Fruit fly (Drosophila melanogaster) whole organism, embryonic: ENCODE measurements around the gene Dic1.

Experiments used
- Bgb ChIP-seq: fragments of 200-800 bp; sonication (Bioruptor generic); IDR thresholded peaks from 2 replicates; pipeline ENCODE4 v1.3.6; 2022; ENCODE audit warnings: missing biosample characterization, missing genetic modification characterization; ENCODE audit not compliant: partially characterized antibody
- CG10147 ChIP-seq: fragments of 200-800 bp; sonication (Bioruptor generic); optimal IDR thresholded peaks from 2 replicates; lab custom pipeline; 2019; ENCODE audit warnings: missing biosample characterization, mild to moderate bottlenecking, missing genetic modification characterization, moderate library complexity
- CG10654 ChIP-seq: fragments of 200-800 bp; sonication (Bioruptor generic); optimal IDR thresholded peaks from 2 replicates; lab custom pipeline; 2016; ENCODE audit warnings: missing biosample characterization, missing genetic modification characterization
- CG11560 ChIP-seq: fragments of 200-800 bp; sonication (Bioruptor generic); IDR thresholded peaks from 3 replicates; pipeline ENCODE4 v1.3.6; 2022; ENCODE audit warnings: missing biosample characterization, missing genetic modification characterization
- CG12236 ChIP-seq: fragments of 200-800 bp; sonication (Bioruptor generic); optimal IDR thresholded peaks from 2 replicates; lab custom pipeline; 2016; ENCODE audit warnings: missing biosample characterization, missing genetic modification characterization
- CG13287 ChIP-seq: fragments of 200-800 bp; sonication (Bioruptor generic); IDR thresholded peaks from 2 replicates; pipeline ENCODE4 v1.3.6; 2022; ENCODE audit warnings: missing biosample characterization, missing genetic modification characterization; ENCODE audit not compliant: partially characterized antibody
- CG13424 ChIP-seq: fragments of 200-800 bp; sonication (Bioruptor generic); optimal IDR thresholded peaks from 2 replicates; lab custom pipeline; 2019; ENCODE audit warnings: missing biosample characterization, mild to moderate bottlenecking, missing genetic modification characterization, moderate library complexity
- CG13775 ChIP-seq: fragments of 200-800 bp; sonication (Bioruptor generic); optimal IDR thresholded peaks from 3 replicates; lab custom pipeline; 2017; ENCODE audit warnings: missing biosample characterization, mild to moderate bottlenecking, missing genetic modification characterization
- CG15479 ChIP-seq: fragments of 200-800 bp; sonication (Bioruptor generic); optimal IDR thresholded peaks from 3 replicates; lab custom pipeline; 2019; ENCODE audit warnings: missing biosample characterization, mild to moderate bottlenecking, missing genetic modification characterization, moderate library complexity
- CG17186 ChIP-seq: fragments of 200-800 bp; sonication (Bioruptor generic); optimal IDR thresholded peaks from 3 replicates; lab custom pipeline; 2017; ENCODE audit warnings: missing biosample characterization, missing genetic modification reagents, missing genetic modification characterization
- CG3407 ChIP-seq: fragments of 200-800 bp; sonication (Bioruptor generic); optimal IDR thresholded peaks from 2 replicates; lab custom pipeline; 2018; ENCODE audit warnings: missing biosample characterization, mild to moderate bottlenecking, missing genetic modification characterization
- CG4282 ChIP-seq: fragments of 200-800 bp; sonication (Bioruptor generic); optimal IDR thresholded peaks from 2 replicates; lab custom pipeline; 2016; ENCODE audit warnings: missing biosample characterization, missing genetic modification characterization
- CG4730 ChIP-seq: fragments of 200-800 bp; sonication (Bioruptor generic); IDR thresholded peaks from 2 replicates; pipeline ENCODE4 v1.3.6; 2022; ENCODE audit warnings: missing biosample characterization, missing genetic modification characterization
- CG6683 ChIP-seq: fragments of 200-800 bp; sonication (Bioruptor generic); optimal IDR thresholded peaks from 2 replicates; lab custom pipeline; 2017; ENCODE audit warnings: missing biosample characterization, mild to moderate bottlenecking, missing genetic modification characterization, missing genetic modification reagents
- CG7556 ChIP-seq: fragments of 200-800 bp; sonication (Bioruptor generic); optimal IDR thresholded peaks from 2 replicates; lab custom pipeline; 2017; ENCODE audit warnings: missing biosample characterization, mild to moderate bottlenecking, missing genetic modification characterization
- CG7987 ChIP-seq: fragments of 200-800 bp; sonication (Bioruptor generic); optimal IDR thresholded peaks from 2 replicates; lab custom pipeline; 2018; ENCODE audit warnings: missing biosample characterization, mild to moderate bottlenecking, missing genetic modification characterization, moderate library complexity
- CG9215 ChIP-seq: fragments of 200-800 bp; sonication (Bioruptor generic); IDR thresholded peaks from 2 replicates; pipeline ENCODE4 v1.3.6; 2022; ENCODE audit warnings: missing biosample characterization, missing genetic modification characterization
- CG9437 ChIP-seq: fragments of 200-800 bp; sonication (Bioruptor generic); optimal IDR thresholded peaks from 2 replicates; lab custom pipeline; 2018; ENCODE audit warnings: missing biosample characterization, mild to moderate bottlenecking, missing genetic modification characterization
- Camta ChIP-seq: fragments of 200-800 bp; sonication (Bioruptor generic); optimal IDR thresholded peaks from 2 replicates; lab custom pipeline; 2016; ENCODE audit warnings: missing biosample characterization, missing genetic modification characterization
- D ChIP-seq, 2 experiments: fragments of 200-800 bp in 1 of 2; fragments of >200 bp in 1 of 2; sonication (Bioruptor generic) in 1 of 2; optimal IDR thresholded peaks; 2 replicates in 1 of 2; 3 replicates in 1 of 2; lab custom pipeline; 2017; ENCODE audit warnings: mild to moderate bottlenecking in 1 of 2, missing biosample characterization in 1 of 2, missing genetic modification characterization in 1 of 2, missing genetic modification reagents in 1 of 2
- Dfd ChIP-seq, 2 experiments: fragments of >200 bp; optimal IDR thresholded peaks; 2 replicates each; lab custom pipeline; 2017; ENCODE audit warnings: missing biosample characterization in 2 of 2, missing genetic modification characterization in 2 of 2
- Dll ChIP-seq: fragments of 200-800 bp; sonication (Bioruptor generic); IDR thresholded peaks from 4 replicates; pipeline ENCODE4 v1.3.6; 2022; ENCODE audit warnings: missing biosample characterization, missing genetic modification characterization; ENCODE audit not compliant: partially characterized antibody
- Doc2 ChIP-seq: fragments of 200-800 bp; sonication (Bioruptor generic); IDR thresholded peaks from 2 replicates; pipeline ENCODE4 v1.3.6; 2022; ENCODE audit warnings: missing biosample characterization, missing genetic modification characterization
- Kr ChIP-seq: fragments of 200-800 bp; sonication (Bioruptor generic); optimal IDR thresholded peaks from 2 replicates; lab custom pipeline; 2017; ENCODE audit warnings: missing biosample characterization, mild to moderate bottlenecking, missing genetic modification characterization
- MESR4 ChIP-seq: fragments of 200-800 bp; sonication (Bioruptor generic); optimal IDR thresholded peaks from 2 replicates; lab custom pipeline; 2018; ENCODE audit warnings: missing biosample characterization, mild to moderate bottlenecking, missing genetic modification characterization, moderate library complexity
- Mrtf ChIP-seq: fragments of 200-800 bp; sonication (Bioruptor generic); IDR thresholded peaks from 3 replicates; pipeline ENCODE4 v1.3.6; 2022; ENCODE audit warnings: missing biosample characterization, missing genetic modification characterization
- NFAT ChIP-seq: fragments of 200-800 bp; sonication (Bioruptor generic); IDR thresholded peaks from 2 replicates; pipeline ENCODE4 v1.3.6; 2022; ENCODE audit warnings: missing biosample characterization, missing genetic modification characterization
- Nf-YA ChIP-seq: fragments of 200-800 bp; sonication (Bioruptor generic); IDR thresholded peaks from 2 replicates; pipeline ENCODE4 v1.3.6; 2022; ENCODE audit warnings: missing biosample characterization, missing genetic modification characterization
- Sox102F ChIP-seq: fragments of 200-800 bp; sonication (Bioruptor generic); optimal IDR thresholded peaks from 2 replicates; lab custom pipeline; 2018; ENCODE audit warnings: missing biosample characterization, mild to moderate bottlenecking, missing genetic modification characterization, moderate library complexity
- Stat92E ChIP-seq, 3 experiments: fragments of >200 bp in 2 of 3; fragments of 200-800 bp in 1 of 3; sonication (Bioruptor generic) in 1 of 3; optimal IDR thresholded peaks; 2 replicates each; lab custom pipeline; 2017 to 2019; ENCODE audit warnings: missing biosample characterization in 3 of 3, missing genetic modification characterization in 3 of 3, mild to moderate bottlenecking in 1 of 3, moderate library complexity in 1 of 3
- amos ChIP-seq: fragments of 200-800 bp; sonication (Bioruptor generic); IDR thresholded peaks from 2 replicates; pipeline ENCODE4 v1.3.6; 2022; ENCODE audit warnings: missing biosample characterization, missing genetic modification characterization; ENCODE audit not compliant: partially characterized antibody
- ase ChIP-seq: fragments of 200-800 bp; sonication (Bioruptor generic); IDR thresholded peaks from 3 replicates; pipeline ENCODE4 v1.3.6; 2022; ENCODE audit warnings: missing biosample characterization, missing genetic modification characterization
- ato ChIP-seq: fragments of 200-800 bp; sonication (Bioruptor generic); IDR thresholded peaks from 2 replicates; pipeline ENCODE4 v1.3.6; 2022; ENCODE audit warnings: missing biosample characterization, missing genetic modification characterization; ENCODE audit not compliant: partially characterized antibody
- bigmax ChIP-seq: fragments of 200-800 bp; sonication (Bioruptor generic); optimal IDR thresholded peaks from 2 replicates; lab custom pipeline; 2018; ENCODE audit warnings: missing biosample characterization, mild to moderate bottlenecking, missing genetic modification characterization
- cad ChIP-seq: fragments of >200 bp; optimal IDR thresholded peaks from 2 replicates; lab custom pipeline; 2017; ENCODE audit warnings: missing biosample characterization, missing genetic modification characterization
- caup ChIP-seq: fragments of 200-800 bp; sonication (Bioruptor generic); optimal IDR thresholded peaks from 3 replicates; lab custom pipeline; 2017; ENCODE audit warnings: missing biosample characterization, mild to moderate bottlenecking, missing genetic modification characterization, moderate library complexity; ENCODE audit not compliant: severe bottlenecking
- chinmo ChIP-seq: fragments of 200-800 bp; sonication (Bioruptor generic); IDR thresholded peaks from 4 replicates; pipeline ENCODE4 v1.3.6; 2022; ENCODE audit warnings: missing biosample characterization, missing genetic modification characterization; ENCODE audit not compliant: partially characterized antibody
- danr ChIP-seq: fragments of 200-800 bp; sonication (Bioruptor generic); IDR thresholded peaks from 2 replicates; pipeline ENCODE4 v1.3.6; 2022; ENCODE audit warnings: missing biosample characterization, missing genetic modification characterization
- dysf ChIP-seq: fragments of 200-800 bp; sonication (Bioruptor generic); IDR thresholded peaks from 3 replicates; pipeline ENCODE4 v1.3.6; 2022; ENCODE audit warnings: missing biosample characterization, missing genetic modification characterization
- esg ChIP-seq: fragments of 200-800 bp; sonication (Bioruptor generic); conservative IDR thresholded peaks from 2 replicates; pipeline ENCODE4 v1.3.6; 2022; ENCODE audit warnings: missing biosample characterization, missing genetic modification characterization
- knrl ChIP-seq: fragments of 200-800 bp; sonication (Bioruptor generic); IDR thresholded peaks from 3 replicates; pipeline ENCODE4 v1.3.6; 2022; ENCODE audit warnings: missing biosample characterization, missing genetic modification characterization; ENCODE audit not compliant: partially characterized antibody
- lmd ChIP-seq: fragments of 200-800 bp; sonication (Bioruptor generic); IDR thresholded peaks from 2 replicates; pipeline ENCODE4 v1.3.6; 2022; ENCODE audit warnings: missing biosample characterization, missing genetic modification characterization
- luna ChIP-seq: fragments of 200-800 bp; sonication (Bioruptor generic); optimal IDR thresholded peaks from 2 replicates; lab custom pipeline; 2016; ENCODE audit warnings: missing biosample characterization, missing genetic modification characterization
- nom ChIP-seq: fragments of 200-800 bp; sonication (Bioruptor generic); optimal IDR thresholded peaks from 2 replicates; lab custom pipeline; 2017; ENCODE audit warnings: missing biosample characterization, missing genetic modification characterization, mild to moderate bottlenecking, moderate library complexity, missing genetic modification reagents
- odd ChIP-seq: fragments of 200-800 bp; sonication (Bioruptor generic); optimal IDR thresholded peaks from 2 replicates; lab custom pipeline; 2017; ENCODE audit warnings: missing biosample characterization, mild to moderate bottlenecking, missing genetic modification characterization
- ranshi ChIP-seq: fragments of 200-800 bp; sonication (Bioruptor generic); IDR thresholded peaks from 2 replicates; pipeline ENCODE4 v1.3.6; 2022; ENCODE audit warnings: missing biosample characterization, missing genetic modification characterization
- row ChIP-seq: fragments of 200-800 bp; sonication (Bioruptor generic); IDR thresholded peaks from 3 replicates; pipeline ENCODE4 v1.3.6; 2022; ENCODE audit warnings: missing biosample characterization, missing genetic modification characterization
- tgo ChIP-seq: fragments of 200-800 bp; sonication (Bioruptor generic); IDR thresholded peaks from 3 replicates; pipeline ENCODE4 v1.3.6; 2022; ENCODE audit warnings: missing biosample characterization, missing genetic modification characterization

Gene Dic1

dm6 chr3R:13381744-13382435 is 17.2 kb downstream of the Dic1 start, which contains the start of the genes mRpS21 and Droj2 (continued):
- TF ChIP-seq CG4282 (GFP tag; lab: Kevin White, UChicago) (no peak), tgo (GFP tag; lab: Robert Waterston, UW) (0 out of 3 replicates have a peak, but pooled peaks have one; percentile 17), danr (GFP tag; lab: Robert Waterston, UW) (no peak), CG9215 (GFP tag; lab: Robert Waterston, UW) (no peak; the same call in 1 of the 2 replicates), CG7556 (GFP tag; lab: Kevin White, UChicago) (peak; percentile 22), Sox102F (no peak), odd (GFP tag; lab: Kevin White, UChicago) (peak; percentile 37), CG12236 (no peak), nom (GFP tag; lab: Kevin White, UChicago) (peak; percentile 57), dysf (GFP tag; lab: Robert Waterston, UW) (peak; percentile 56; the same call in 2 of the 3 replicates), lmd (GFP tag; lab: Robert Waterston, UW) (peak; percentile 52; the same call in 1 of the 2 replicates), D (optimal IDR thresholded peaks at IDR 0.05; lab: Kevin White, UChicago) (no peak), D (GFP tag; optimal IDR thresholded peaks at IDR 0.05; lab: Kevin White, UChicago) (no peak), row (GFP tag; lab: Robert Waterston, UW) (peak; percentile 88), ranshi (GFP tag; lab: Robert Waterston, UW) (peak; percentile 37; the same call in 1 of the 2 replicates), Doc2 (GFP tag; lab: Robert Waterston, UW) (no peak), luna (GFP tag; lab: Kevin White, UChicago) (no peak), ato (GFP tag; lab: Robert Waterston, UW) (no peak), amos (peak; percentile 28; the same call in 1 of the 2 replicates), CG10147 (GFP tag; lab: Kevin White, UChicago) (peak; percentile 60), CG11560 (tag; lab: Robert Waterston, UW) (no peak), CG13775 (GFP tag; lab: Kevin White, UChicago) (peak; percentile 56), Bgb (GFP tag; lab: Robert Waterston, UW) (no peak), CG10654 (GFP tag; lab: Kevin White, UChicago) (peak; percentile 37), cad (GFP tag; lab: Kevin White, UChicago) (no peak), Nf-YA (no peak), ase (GFP tag; lab: Robert Waterston, UW) (no peak), knrl (GFP tag; lab: Robert Waterston, UW) (peak; percentile 55; the same call in 2 of the 3 replicates), esg (GFP tag; lab: Robert Waterston, UW) (peak; percentile 23; the same call in 1 of the 2 replicates), CG17186 (GFP tag; lab: Kevin White, UChicago) (no peak), caup (GFP tag; lab: Kevin White, UChicago) (peak; percentile 19), Dll (GFP tag; lab: Robert Waterston, UW) (no peak), Camta (GFP tag; lab: Kevin White, UChicago) (peak; percentile 7), CG9437 (GFP tag; lab: Kevin White, UChicago) (peak; percentile 20), CG13424 (tag; lab: Kevin White, UChicago) (peak; percentile 78), CG13287 (peak; percentile 48), CG6683 (no peak)

dm6 chr3R:13382656-13383142 is 18.0 kb downstream of the Dic1 start:
- TF ChIP-seq CG3407 (GFP tag; lab: Kevin White, UChicago) (no peak), CG7987 (GFP tag; lab: Kevin White, UChicago) (peak; percentile 1), NFAT (GFP tag; lab: Robert Waterston, UW) (peak; percentile 34; the same call in 1 of the 2 replicates), CG4730 (GFP tag; lab: Robert Waterston, UW) (no peak), Stat92E (GFP tag; optimal IDR thresholded peaks at IDR 0.05; lab: Kevin White, UChicago) (no peak), bigmax (GFP tag; lab: Kevin White, UChicago) (no peak), chinmo (GFP tag; lab: Robert Waterston, UW) (no peak), MESR4 (GFP tag; lab: Kevin White, UChicago) (peak; percentile 16), row (GFP tag; lab: Robert Waterston, UW) (peak; percentile 33; the same call in 1 of the 3 replicates), Mrtf (GFP tag; lab: Robert Waterston, UW) (no peak), Dfd (GFP tag; optimal IDR thresholded peaks at IDR 0.05; lab: Kevin White, UChicago) (no peak), CG15479 (GFP tag; lab: Kevin White, UChicago) (peak; percentile 12), Kr (GFP tag; lab: Kevin White, UChicago) (no peak)
